Worm (Caenorhabditis elegans): ENCODE measurements around the gene ndab-2.

DNA sequence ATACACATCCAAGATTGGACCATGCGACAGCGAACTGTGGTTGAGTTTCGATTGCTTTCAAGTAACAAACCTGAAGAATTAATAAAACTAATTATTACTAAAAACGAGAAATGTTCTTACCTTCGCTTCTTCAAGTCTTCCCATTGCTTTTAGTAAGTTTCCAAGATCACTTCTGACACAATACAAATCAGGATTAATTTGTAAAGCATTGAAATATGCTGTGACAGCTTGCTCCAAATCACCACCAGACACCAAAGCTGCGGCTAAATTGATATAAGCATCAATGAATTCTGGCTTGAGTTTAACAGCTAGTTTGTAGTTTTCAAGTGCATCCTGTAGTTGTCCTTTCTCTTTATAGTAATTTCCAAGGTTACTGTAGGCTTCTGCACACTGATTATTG, 30.4 kb upstream of the ndab-2 start:
- TF ChIP-seq ceh-32 (tag; optimal IDR thresholded peaks at IDR 0.05; ENCODE audit: poor library complexity) (no peak), lin-13 (GFP tag; optimal IDR thresholded peaks at IDR 0.05) (no peak), dpl-1 (GFP tag; optimal IDR thresholded peaks at IDR 0.05) (no peak)

All from whole organism, L4 larva.